Fruit fly (Drosophila melanogaster): ENCODE measurements around the gene Acbp2.

DNA sequence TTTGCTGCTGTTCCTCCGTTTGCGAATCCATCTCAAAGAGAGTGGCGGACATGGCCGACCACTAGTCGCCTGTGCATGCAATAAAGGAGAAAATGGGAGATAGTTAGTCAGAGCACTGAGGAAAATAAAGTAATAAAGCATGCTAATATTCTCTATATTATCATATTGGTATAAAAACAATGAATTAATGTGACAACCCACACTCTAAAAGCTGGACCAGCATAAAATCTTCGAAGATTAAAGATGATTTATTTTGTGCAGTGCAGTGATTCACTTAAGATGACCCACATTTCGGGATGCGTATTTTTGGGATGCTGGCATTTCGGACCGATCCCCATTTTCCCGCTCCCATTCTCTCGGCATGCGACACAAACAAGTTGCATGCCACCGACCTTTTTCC, 16.1 kb downstream of the Acbp2 start:
- no peak for TF ChIP-seq psq (optimal IDR thresholded peaks at IDR 0.05)
- TF ChIP-seq insv (optimal IDR thresholded peaks at IDR 0.05): no peak
- no peak for TF ChIP-seq ttk (optimal IDR thresholded peaks at IDR 0.05)
- TF ChIP-seq h (optimal IDR thresholded peaks at IDR 0.05): no peak

All from Kc167 (cell line).